Worm (Caenorhabditis elegans) whole organism, late embryonic: Measurements from ENCODE around the gene rnh-2.
A peak's percentile ranks its signal among the peaks of the same experiment; 100 is the strongest.

Experiments
- C08G9.2 ChIP-seq: sonication (generic microtip); optimal IDR thresholded peaks from 2 replicates; lab custom pipeline; 2016; ENCODE audit warnings: mild to moderate bottlenecking, missing genetic modification characterization, moderate library complexity, missing compliant biosample characterization
- C38D4.7 ChIP-seq: fragments of 200-800 bp; sonication (Bioruptor generic); optimal IDR thresholded peaks from 2 replicates; lab custom pipeline; 2018; ENCODE audit warnings: mild to moderate bottlenecking, missing genetic modification characterization, moderate library complexity, missing compliant biosample characterization
- F13H6.1 ChIP-seq: sonication (generic microtip); optimal IDR thresholded peaks from 2 replicates; lab custom pipeline; 2016; ENCODE audit warnings: missing genetic modification characterization, missing compliant biosample characterization
- K09A11.1 ChIP-seq: sonication (generic microtip); optimal IDR thresholded peaks from 2 replicates; lab custom pipeline; 2017; ENCODE audit warnings: antibody characterized with exemption, mild to moderate bottlenecking, missing genetic modification characterization, missing compliant biosample characterization; ENCODE audit not compliant: insufficient read depth
- T23F11.4 ChIP-seq: fragments of 200-800 bp; sonication (Bioruptor generic); optimal IDR thresholded peaks from 2 replicates; lab custom pipeline; 2018; ENCODE audit warnings: mild to moderate bottlenecking, missing genetic modification characterization, missing compliant biosample characterization
- ceh-14 ChIP-seq: sonication (generic microtip); optimal IDR thresholded peaks from 2 replicates; lab custom pipeline; 2016; ENCODE audit warnings: missing genotype, missing genetic modification characterization, missing compliant biosample characterization
- ceh-19 ChIP-seq: fragments of 200-800 bp; sonication (Bioruptor generic); optimal IDR thresholded peaks from 2 replicates; lab custom pipeline; 2018; ENCODE audit warnings: mild to moderate bottlenecking, missing genetic modification characterization, missing compliant biosample characterization
- ceh-22 ChIP-seq: sonication (generic microtip); optimal IDR thresholded peaks from 2 replicates; lab custom pipeline; 2017; ENCODE audit warnings: missing biosample characterization, missing genetic modification characterization
- ceh-34 ChIP-seq: sonication (generic microtip); optimal IDR thresholded peaks from 2 replicates; lab custom pipeline; 2016; ENCODE audit warnings: mild to moderate bottlenecking, missing genetic modification characterization, missing compliant biosample characterization
- ceh-9 ChIP-seq: sonication (generic microtip); optimal IDR thresholded peaks from 2 replicates; lab custom pipeline; 2016; ENCODE audit warnings: mild to moderate bottlenecking, missing genetic modification characterization, inconsistent platforms, missing compliant biosample characterization
- che-1 ChIP-seq: sonication (generic microtip); optimal IDR thresholded peaks from 2 replicates; lab custom pipeline; 2016; ENCODE audit warnings: mild to moderate bottlenecking, missing genetic modification characterization, missing compliant biosample characterization
- dmd-4 ChIP-seq: sonication (generic microtip); optimal IDR thresholded peaks from 2 replicates; lab custom pipeline; 2016; ENCODE audit warnings: borderline replicate concordance, missing genetic modification characterization, missing compliant biosample characterization
- dve-1 ChIP-seq: sonication (generic microtip); optimal IDR thresholded peaks from 2 replicates; lab custom pipeline; 2017; ENCODE audit warnings: antibody characterized with exemption, mild to moderate bottlenecking, missing genetic modification characterization, missing compliant biosample characterization
- elt-2 ChIP-seq: sonication (generic microtip); optimal IDR thresholded peaks from 2 replicates; lab custom pipeline; 2016; ENCODE audit warnings: missing genetic modification reagents, missing genetic modification characterization, missing compliant biosample characterization
- elt-4 ChIP-seq: sonication (generic microtip); optimal IDR thresholded peaks from 2 replicates; lab custom pipeline; 2016; ENCODE audit warnings: missing genetic modification characterization, missing compliant biosample characterization
- eyg-1 ChIP-seq: sonication (generic microtip); optimal IDR thresholded peaks from 2 replicates; lab custom pipeline; 2016; ENCODE audit warnings: missing genotype, missing genetic modification characterization, missing compliant biosample characterization
- fkh-10 ChIP-seq: fragments of 150-350 bp; optimal IDR thresholded peaks from 2 replicates; lab custom pipeline; 2014; ENCODE audit warnings: missing biosample characterization, missing genetic modification reagents, missing genetic modification characterization
- gmeb-2 ChIP-seq: sonication (generic microtip); optimal IDR thresholded peaks from 2 replicates; lab custom pipeline; 2016; ENCODE audit warnings: missing genetic modification characterization, inconsistent platforms, missing compliant biosample characterization
- hlh-30 ChIP-seq: sonication (generic microtip); optimal IDR thresholded peaks from 2 replicates; lab custom pipeline; 2017; ENCODE audit warnings: antibody characterized with exemption, missing genetic modification characterization, missing compliant biosample characterization; ENCODE audit not compliant: insufficient read depth
- hlh-8 ChIP-seq: sonication (generic microtip); optimal IDR thresholded peaks from 2 replicates; lab custom pipeline; 2016; ENCODE audit warnings: missing genotype, missing genetic modification characterization, missing compliant biosample characterization
- lin-11 ChIP-seq: fragments of 200-800 bp; sonication (Bioruptor generic); optimal IDR thresholded peaks from 2 replicates; lab custom pipeline; 2018; ENCODE audit warnings: mild to moderate bottlenecking, missing genetic modification characterization, missing compliant biosample characterization
- mec-3 ChIP-seq: sonication (generic microtip); optimal IDR thresholded peaks from 2 replicates; lab custom pipeline; 2016; ENCODE audit warnings: borderline replicate concordance, missing genetic modification characterization, missing compliant biosample characterization
- nfya-1 ChIP-seq: sonication (generic microtip); optimal IDR thresholded peaks from 2 replicates; lab custom pipeline; 2017; ENCODE audit warnings: missing genetic modification characterization, mild to moderate bottlenecking, missing compliant biosample characterization, antibody characterized with exemption, moderate library complexity
- nhr-11 ChIP-seq: fragments of 150-350 bp; optimal IDR thresholded peaks from 2 replicates; lab custom pipeline; 2014; ENCODE audit warnings: missing biosample characterization, missing genetic modification characterization
- nhr-232 ChIP-seq: sonication (generic microtip); optimal IDR thresholded peaks from 2 replicates; lab custom pipeline; 2016; ENCODE audit warnings: missing genetic modification characterization, missing compliant biosample characterization
- pax-1 ChIP-seq: fragments of 150-350 bp; optimal IDR thresholded peaks from 2 replicates; lab custom pipeline; 2014; ENCODE audit warnings: missing biosample characterization, missing genetic modification characterization
- pha-4 ChIP-seq: fragments of 150-350 bp; optimal IDR thresholded peaks from 2 replicates; lab custom pipeline; 2018; ENCODE audit warnings: missing biosample characterization, missing genetic modification reagents, missing genetic modification characterization
- pqm-1 ChIP-seq: sonication (generic microtip); optimal IDR thresholded peaks from 2 replicates; lab custom pipeline; 2016; ENCODE audit warnings: missing genetic modification characterization, missing compliant biosample characterization
- pros-1 ChIP-seq: fragments of 150-350 bp; optimal IDR thresholded peaks from 2 replicates; lab custom pipeline; 2014; ENCODE audit warnings: missing biosample characterization, missing genetic modification reagents, missing genetic modification characterization
- ref-2 ChIP-seq: sonication (generic microtip); optimal IDR thresholded peaks from 2 replicates; lab custom pipeline; 2016; ENCODE audit warnings: missing genetic modification characterization, missing compliant biosample characterization
- sdc-2 ChIP-seq: sonication (generic microtip); optimal IDR thresholded peaks from 2 replicates; lab custom pipeline; 2016; ENCODE audit warnings: missing genotype, missing genetic modification characterization, missing compliant biosample characterization
- sox-2 ChIP-seq: fragments of 200-800 bp; sonication (Bioruptor generic); IDR thresholded peaks from 2 replicates; pipeline ENCODE4 v1.3.6; 2022; ENCODE audit warnings: missing genetic modification reagents, missing genetic modification characterization, missing compliant biosample characterization
- sox-4 ChIP-seq: sonication (generic microtip); optimal IDR thresholded peaks from 2 replicates; lab custom pipeline; 2017; ENCODE audit warnings: mild to moderate bottlenecking, missing genetic modification characterization, inconsistent platforms, missing compliant biosample characterization
- tbx-2 ChIP-seq: sonication (generic microtip); optimal IDR thresholded peaks from 2 replicates; lab custom pipeline; 2016; ENCODE audit warnings: missing genetic modification characterization, missing compliant biosample characterization
- unc-3 ChIP-seq, 2 experiments: fragments of 200-800 bp in 1 of 2; sonication (Bioruptor generic) in 1 of 2; sonication (generic microtip) in 1 of 2; conservative IDR thresholded peaks in 1 of 2; optimal IDR thresholded peaks in 1 of 2; 2 replicates each; pipeline versions ENCODE4 v1.3.6 to Lab custom; 2016 to 2022; ENCODE audit warnings: missing compliant biosample characterization in 2 of 2, missing genetic modification characterization in 2 of 2, missing genetic modification reagents in 1 of 2
- unc-55 ChIP-seq: sonication (generic microtip); optimal IDR thresholded peaks from 2 replicates; lab custom pipeline; 2017; ENCODE audit warnings: missing biosample characterization, missing genetic modification reagents, missing genetic modification characterization
- zip-5 ChIP-seq: sonication (generic microtip); optimal IDR thresholded peaks from 2 replicates; lab custom pipeline; 2016; ENCODE audit warnings: missing genetic modification characterization, missing compliant biosample characterization
- ztf-16 ChIP-seq: sonication (generic microtip); optimal IDR thresholded peaks from 2 replicates; lab custom pipeline; 2017; ENCODE audit warnings: missing genetic modification characterization, missing compliant biosample characterization

The rnh-2 gene

DNA sequence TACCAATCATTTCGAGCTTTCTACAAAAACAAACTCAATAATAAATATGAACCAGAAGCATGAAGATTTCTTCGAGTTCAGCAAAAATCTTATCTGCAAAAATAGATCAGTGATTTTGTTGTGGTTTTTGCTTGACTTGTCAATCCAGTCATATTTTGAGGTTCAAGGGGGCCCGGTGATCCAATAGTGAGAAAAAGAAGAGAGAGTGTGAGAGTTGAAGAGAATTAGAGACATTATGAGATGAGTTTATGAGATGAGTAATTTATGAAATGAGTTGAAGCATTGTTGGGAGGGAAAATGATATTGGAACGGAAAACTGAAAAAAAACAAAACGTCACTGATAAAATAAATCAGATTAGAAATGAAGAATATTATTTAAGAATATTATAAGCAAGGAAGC lies 8.0 kb upstream of the rnh-2 start, which contains the start of gene T13H5.1:
Gene T13H5.1 (minus strand): TSS at position 101 of the 400 bp plus-strand sequence.
- TF ChIP-seq nhr-232 (tag; lab: Kevin White, UChicago), result no peak
- TF ChIP-seq nhr-11 (tag; lab: Kevin White, UChicago), result no peak
- no peak for TF ChIP-seq ceh-19 (GFP tag; lab: Kevin White, UChicago)
- no peak for TF ChIP-seq F13H6.1
- TF ChIP-seq C08G9.2 (tag; lab: Kevin White, UChicago), result no peak
- no peak for TF ChIP-seq ceh-34
- TF ChIP-seq eyg-1 (tag; lab: Kevin White, UChicago), result no peak
- TF ChIP-seq sox-2 (GFP tag; lab: Robert Waterston, UW), result no peak
- TF ChIP-seq elt-4 (tag; lab: Kevin White, UChicago), result no peak
- TF ChIP-seq pqm-1 (tag; lab: Kevin White, UChicago), result no peak
- TF ChIP-seq zip-5, result no peak
- no peak for TF ChIP-seq K09A11.1 (tag; lab: Kevin White, UChicago)

ce11 chrII:8514729-8515128 lies 2.2 kb upstream of the rnh-2 start, which contains the start of gene ctg-2:
TSS of gene ctg-2 (plus strand) at chrII:8515054.
- TF ChIP-seq unc-3 (GFP tag; conservative IDR thresholded peaks at IDR 0.05; lab: Robert Waterston, UW), result no peak
- TF ChIP-seq unc-3 (tag; optimal IDR thresholded peaks at IDR 0.05; lab: Kevin White, UChicago), result no peak
- no peak for TF ChIP-seq C38D4.7 (GFP tag; lab: Kevin White, UChicago)
- no peak for TF ChIP-seq ztf-16 (tag; lab: Kevin White, UChicago)
- no peak for TF ChIP-seq nhr-232 (tag; lab: Kevin White, UChicago)
- no peak for TF ChIP-seq ref-2
- no peak for TF ChIP-seq fkh-10
- no peak for TF ChIP-seq zip-5
- no peak for TF ChIP-seq pros-1 (tag; lab: Kevin White, UChicago)
- no peak for TF ChIP-seq ceh-34
- no peak for TF ChIP-seq ceh-9 (tag; lab: Kevin White, UChicago)
- no peak for TF ChIP-seq pha-4
- no peak for TF ChIP-seq sdc-2 (tag; lab: Kevin White, UChicago)

DNA sequence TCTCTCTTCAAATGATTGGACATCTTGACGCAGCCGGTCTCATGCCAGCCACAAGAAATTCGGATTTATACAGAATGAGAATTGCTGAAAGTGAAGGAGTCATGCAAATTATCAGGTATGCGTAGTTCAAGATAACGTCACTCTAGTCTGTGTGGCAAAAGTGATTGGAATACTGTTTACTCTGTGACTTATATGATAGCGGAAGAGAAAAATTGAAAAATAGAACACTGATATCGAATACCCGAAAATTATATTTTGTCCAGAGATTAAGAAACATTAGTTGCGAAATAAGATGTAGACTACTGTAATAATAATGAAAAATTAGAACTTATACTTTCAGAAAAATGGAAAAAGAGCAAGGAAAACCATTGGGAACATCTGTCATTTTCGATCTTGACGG lies 1.4 kb upstream of the rnh-2 start:
- peak; percentile 80 for TF ChIP-seq elt-2 (tag; lab: Kevin White, UChicago)
- no peak for TF ChIP-seq unc-55
- TF ChIP-seq zip-5, result no peak

DNA sequence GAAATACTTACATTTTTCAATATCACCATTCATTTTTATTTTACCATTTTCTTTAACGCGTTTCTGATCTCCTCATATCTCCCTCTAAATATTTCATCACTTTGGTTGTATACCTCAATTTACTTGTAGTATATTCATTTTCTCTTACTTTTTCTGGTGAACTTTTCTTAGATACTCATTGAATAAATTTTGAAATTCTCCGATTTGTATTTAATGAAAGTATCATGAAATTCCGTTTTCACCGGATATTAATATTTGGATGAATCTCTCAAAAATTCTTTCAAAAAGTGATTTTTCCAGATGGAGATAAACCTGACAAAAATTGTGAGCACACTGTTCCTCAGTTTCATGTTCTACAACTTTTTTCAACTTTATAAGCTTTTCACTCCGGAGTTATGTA lies 1.3 kb downstream of the rnh-2 start, which contains the start of gene T13H5.8:
Gene T13H5.8 (plus strand): TSS at position 301 of the 400 bp plus-strand sequence.
- TF ChIP-seq T23F11.4 (GFP tag; lab: Kevin White, UChicago), result no peak
- TF ChIP-seq hlh-8, result no peak
- TF ChIP-seq dve-1, result no peak
- TF ChIP-seq lin-11 (tag; lab: Kevin White, UChicago), result no peak
- TF ChIP-seq ceh-19 (GFP tag; lab: Kevin White, UChicago), result no peak
- TF ChIP-seq che-1 (tag; lab: Kevin White, UChicago), result no peak
- no peak for TF ChIP-seq mec-3
- TF ChIP-seq ceh-14 (tag; lab: Kevin White, UChicago), result no peak
- no peak for TF ChIP-seq nfya-1
- no peak for TF ChIP-seq unc-3 (GFP tag; conservative IDR thresholded peaks at IDR 0.05; lab: Robert Waterston, UW)
- no peak for TF ChIP-seq unc-3 (tag; optimal IDR thresholded peaks at IDR 0.05; lab: Kevin White, UChicago)
- no peak for TF ChIP-seq gmeb-2 (tag; lab: Kevin White, UChicago)
- TF ChIP-seq, all 69 proteins: peak for 0

ce11 chrII:8520625-8521024 lies 3.7 kb downstream of the rnh-2 start, which contains the start of gene cht-2:
TSS of gene cht-2 (plus strand) at chrII:8520925.
- TF ChIP-seq tbx-2 (tag; lab: Kevin White, UChicago) (no peak), sox-4 (tag; lab: Kevin White, UChicago) (no peak), che-1 (tag; lab: Kevin White, UChicago) (no peak), dmd-4 (tag; lab: Kevin White, UChicago) (no peak), nhr-232 (tag; lab: Kevin White, UChicago) (no peak), ceh-22 (no peak), C38D4.7 (GFP tag; lab: Kevin White, UChicago) (no peak), unc-55 (no peak), hlh-30 (tag; lab: Kevin White, UChicago) (no peak), nfya-1 (no peak), mec-3 (no peak), unc-3 (GFP tag; conservative IDR thresholded peaks at IDR 0.05; lab: Robert Waterston, UW) (no peak), unc-3 (tag; optimal IDR thresholded peaks at IDR 0.05; lab: Kevin White, UChicago) (no peak), pax-1 (tag; lab: Kevin White, UChicago) (no peak)
